Worm (Caenorhabditis elegans) whole organism, early embryonic: ENCODE results near the gene pgp-1.

ENCODE experiments used
- B0310.2 ChIP-seq: sonication (generic microtip); optimal IDR thresholded peaks from 2 replicates; lab custom pipeline; 2016; ENCODE audit warnings: mild to moderate bottlenecking, missing genetic modification characterization, missing compliant biosample characterization
- F13C5.2 ChIP-seq: sonication (generic microtip); optimal IDR thresholded peaks from 2 replicates; lab custom pipeline; 2017; ENCODE audit warnings: mild to moderate bottlenecking, missing genetic modification characterization, inconsistent platforms, missing compliant biosample characterization
- ama-1 ChIP-seq: fragments of 150-350 bp; optimal IDR thresholded peaks from 2 replicates; lab custom pipeline; 2014
- ceh-36 ChIP-seq: sonication (generic microtip); optimal IDR thresholded peaks from 2 replicates; lab custom pipeline; 2016; ENCODE audit warnings: missing genetic modification characterization, inconsistent platforms, missing compliant biosample characterization
- ets-7 ChIP-seq: sonication (generic microtip); optimal IDR thresholded peaks from 2 replicates; lab custom pipeline; 2016; ENCODE audit warnings: missing genotype, missing genetic modification characterization, missing compliant biosample characterization
- flt-1 ChIP-seq: fragments of 200-800 bp; sonication (Bioruptor generic); IDR thresholded peaks from 2 replicates; pipeline ENCODE4 v1.3.6; 2022; ENCODE audit warnings: missing genetic modification characterization, missing compliant biosample characterization
- hmbx-1 ChIP-seq: sonication (generic microtip); optimal IDR thresholded peaks from 2 replicates; lab custom pipeline; 2016; ENCODE audit warnings: mild to moderate bottlenecking, missing genetic modification characterization, missing compliant biosample characterization
- hmg-4 ChIP-seq: fragments of 200-800 bp; sonication (Bioruptor generic); optimal IDR thresholded peaks from 2 replicates; lab custom pipeline; 2018; ENCODE audit warnings: mild to moderate bottlenecking, missing genetic modification characterization, missing compliant biosample characterization
- tbx-11 ChIP-seq: fragments of 200-800 bp; sonication (Bioruptor generic); IDR thresholded peaks from 2 replicates; pipeline ENCODE4 v1.3.6; 2022; ENCODE audit warnings: missing genetic modification characterization, missing compliant biosample characterization
- tbx-37 ChIP-seq: fragments of 200-800 bp; sonication (Bioruptor generic); conservative IDR thresholded peaks from 2 replicates; pipeline ENCODE4 v1.3.6; 2022; ENCODE audit warnings: missing genetic modification reagents, missing genetic modification characterization, missing compliant biosample characterization
- tra-4 ChIP-seq: sonication (generic microtip); optimal IDR thresholded peaks from 2 replicates; lab custom pipeline; 2017; ENCODE audit warnings: missing genetic modification characterization, missing compliant biosample characterization

ce11 chrIV:12547824-12548223 is 51.1 kb downstream of the pgp-1 start, which contains the start of gene ipmk-1:
- no peak for TF ChIP-seq ama-1 (lab: Kevin White, UChicago)
- no peak for TF ChIP-seq tra-4 (tag; lab: Kevin White, UChicago)
- no peak for TF ChIP-seq tbx-37
- no peak for TF ChIP-seq flt-1 (GFP tag; lab: Robert Waterston, UW)
- TF ChIP-seq hmbx-1 (tag; lab: Kevin White, UChicago), result no peak
- TF ChIP-seq F13C5.2, result no peak
- TF ChIP-seq ceh-36 (tag; lab: Kevin White, UChicago), result no peak
- TF ChIP-seq hmg-4 (GFP tag; lab: Kevin White, UChicago), result no peak
- no peak for TF ChIP-seq tbx-11 (GFP tag; lab: Robert Waterston, UW)
- TF ChIP-seq B0310.2 (tag; lab: Kevin White, UChicago), result no peak
- TF ChIP-seq ets-7 (tag; lab: Kevin White, UChicago), result no peak
